Fruit fly (Drosophila melanogaster): Measurements from ENCODE around the gene pasi1.

DNA sequence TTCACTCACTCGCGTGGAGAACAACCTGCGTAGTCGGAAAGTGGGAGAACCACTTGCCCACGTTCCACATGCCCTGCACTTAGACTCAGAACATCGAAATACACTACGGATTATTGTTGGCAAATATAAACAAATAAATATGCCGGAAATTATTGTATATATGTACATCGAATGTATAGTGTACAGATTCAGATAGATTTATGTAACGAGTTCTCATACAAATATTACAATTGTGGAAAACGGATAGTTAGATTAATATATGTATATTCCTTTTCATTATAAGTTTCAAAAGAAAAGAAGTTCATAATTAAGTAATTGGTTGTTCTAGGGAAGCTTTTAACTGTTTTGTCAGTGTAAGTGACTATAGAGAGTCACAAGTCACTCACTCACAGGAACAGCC is 20.3 kb upstream of the pasi1 start:
- TF ChIP-seq CG8478 (optimal IDR thresholded peaks at IDR 0.05) (no peak), CTCF (optimal IDR thresholded peaks at IDR 0.05) (no peak)
